Fruit fly (Drosophila melanogaster) whole organism, embryonic: ENCODE data around the gene ssp.

ENCODE experiments used
- Abd-B ChIP-seq: fragments of 200-800 bp; sonication (Bioruptor generic); optimal IDR thresholded peaks from 2 replicates; lab custom pipeline; 2018; ENCODE audit warnings: missing biosample characterization, mild to moderate bottlenecking, missing genetic modification characterization, moderate library complexity
- Asciz ChIP-seq: fragments of 200-800 bp; sonication (Bioruptor generic); optimal IDR thresholded peaks from 2 replicates; lab custom pipeline; 2017; ENCODE audit warnings: missing biosample characterization, mild to moderate bottlenecking, missing genetic modification characterization, missing genetic modification reagents
- Blimp-1 ChIP-seq: fragments of 200-800 bp; sonication (Bioruptor generic); optimal IDR thresholded peaks from 3 replicates; lab custom pipeline; 2018; ENCODE audit warnings: missing biosample characterization, missing genetic modification characterization, mild to moderate bottlenecking, moderate library complexity, missing genetic modification reagents
- BtbVII ChIP-seq: fragments of 200-800 bp; sonication (Bioruptor generic); optimal IDR thresholded peaks from 3 replicates; lab custom pipeline; 2017; ENCODE audit warnings: missing biosample characterization, mild to moderate bottlenecking, missing genetic modification characterization
- CG10321 ChIP-seq: fragments of 200-800 bp; sonication (Bioruptor generic); IDR thresholded peaks from 2 replicates; pipeline ENCODE4 v1.3.6; 2022; ENCODE audit warnings: missing biosample characterization, missing genetic modification characterization
- CG10654 ChIP-seq: fragments of 200-800 bp; sonication (Bioruptor generic); optimal IDR thresholded peaks from 2 replicates; lab custom pipeline; 2016; ENCODE audit warnings: missing biosample characterization, missing genetic modification characterization
- CG11093 ChIP-seq: fragments of 200-800 bp; sonication (Bioruptor generic); IDR thresholded peaks from 3 replicates; pipeline ENCODE4 v1.3.6; 2022; ENCODE audit warnings: missing biosample characterization, missing genetic modification characterization
- CG12071 ChIP-seq: fragments of 200-800 bp; sonication (Bioruptor generic); optimal IDR thresholded peaks from 3 replicates; lab custom pipeline; 2018; ENCODE audit warnings: missing biosample characterization, mild to moderate bottlenecking, missing genetic modification characterization
- CG1233 ChIP-seq: fragments of 200-800 bp; sonication (Bioruptor generic); optimal IDR thresholded peaks from 4 replicates; lab custom pipeline; 2018; ENCODE audit warnings: missing biosample characterization, mild to moderate bottlenecking, missing genetic modification characterization
- CG12391 ChIP-seq: fragments of 200-800 bp; sonication (Bioruptor generic); optimal IDR thresholded peaks from 3 replicates; lab custom pipeline; 2018; ENCODE audit warnings: missing biosample characterization, mild to moderate bottlenecking, missing genetic modification characterization, moderate library complexity
- CG13287 ChIP-seq: fragments of 200-800 bp; sonication (Bioruptor generic); IDR thresholded peaks from 2 replicates; pipeline ENCODE4 v1.3.6; 2022; ENCODE audit warnings: missing biosample characterization, missing genetic modification characterization; ENCODE audit not compliant: partially characterized antibody
- CG14050 ChIP-seq: fragments of 200-800 bp; sonication (Bioruptor generic); IDR thresholded peaks from 3 replicates; pipeline ENCODE4 v1.3.6; 2022; ENCODE audit warnings: missing biosample characterization, missing genetic modification characterization
- CG17328 ChIP-seq: fragments of 200-800 bp; sonication (Bioruptor generic); IDR thresholded peaks from 2 replicates; pipeline ENCODE4 v1.3.6; 2022; ENCODE audit warnings: missing biosample characterization, missing genetic modification characterization
- CG1792 ChIP-seq: fragments of 200-800 bp; sonication (Bioruptor generic); optimal IDR thresholded peaks from 2 replicates; lab custom pipeline; 2016; ENCODE audit warnings: missing biosample characterization, missing genetic modification characterization
- CG1832 ChIP-seq: fragments of 200-800 bp; sonication (Bioruptor generic); optimal IDR thresholded peaks from 2 replicates; lab custom pipeline; 2017; ENCODE audit warnings: missing biosample characterization, mild to moderate bottlenecking, missing genetic modification characterization, inconsistent platforms
- CG2116 ChIP-seq: fragments of 200-800 bp; sonication (Bioruptor generic); optimal IDR thresholded peaks from 3 replicates; lab custom pipeline; 2018; ENCODE audit warnings: missing biosample characterization, mild to moderate bottlenecking, missing genetic modification characterization
- CG2129 ChIP-seq: fragments of 200-800 bp; sonication (Bioruptor generic); IDR thresholded peaks from 2 replicates; pipeline ENCODE4 v1.3.6; 2022; ENCODE audit warnings: missing biosample characterization, missing genetic modification characterization; ENCODE audit not compliant: partially characterized antibody
- CG2678 ChIP-seq: fragments of 200-800 bp; sonication (Bioruptor generic); optimal IDR thresholded peaks from 3 replicates; lab custom pipeline; 2019; ENCODE audit warnings: missing biosample characterization, mild to moderate bottlenecking, missing genetic modification characterization, moderate library complexity
- CG2875 ChIP-seq: fragments of 200-800 bp; sonication (Bioruptor generic); optimal IDR thresholded peaks from 2 replicates; lab custom pipeline; 2017; ENCODE audit warnings: missing biosample characterization, mild to moderate bottlenecking, missing genetic modification characterization, missing genetic modification reagents
- CG3847 ChIP-seq: fragments of 200-800 bp; sonication (Bioruptor generic); IDR thresholded peaks from 2 replicates; pipeline ENCODE4 v1.3.6; 2022; ENCODE audit warnings: missing biosample characterization, missing genetic modification characterization
- CG4328 ChIP-seq: fragments of 200-800 bp; sonication (Bioruptor generic); optimal IDR thresholded peaks from 3 replicates; lab custom pipeline; 2017; ENCODE audit warnings: missing biosample characterization, missing genetic modification reagents, missing genetic modification characterization
- CG4424 ChIP-seq: fragments of 200-800 bp; sonication (Bioruptor generic); optimal IDR thresholded peaks from 3 replicates; lab custom pipeline; 2016; ENCODE audit warnings: missing biosample characterization, missing genetic modification characterization
- CG4707 ChIP-seq: fragments of 200-800 bp; sonication (Bioruptor generic); optimal IDR thresholded peaks from 2 replicates; lab custom pipeline; 2018; ENCODE audit warnings: missing biosample characterization, mild to moderate bottlenecking, missing genetic modification characterization, moderate library complexity
- CG7987 ChIP-seq: fragments of 200-800 bp; sonication (Bioruptor generic); optimal IDR thresholded peaks from 2 replicates; lab custom pipeline; 2018; ENCODE audit warnings: missing biosample characterization, mild to moderate bottlenecking, missing genetic modification characterization, moderate library complexity
- CG8089 ChIP-seq: fragments of 200-800 bp; sonication (Bioruptor generic); optimal IDR thresholded peaks from 3 replicates; lab custom pipeline; 2016; ENCODE audit warnings: missing biosample characterization, missing genetic modification characterization
- CG8924 ChIP-seq: fragments of 200-800 bp; optimal IDR thresholded peaks from 3 replicates; lab custom pipeline; 2019; ENCODE audit warnings: missing biosample characterization, mild to moderate bottlenecking, missing genetic modification characterization, moderate library complexity
- CG9727 ChIP-seq: fragments of 200-800 bp; sonication (Bioruptor generic); optimal IDR thresholded peaks from 3 replicates; lab custom pipeline; 2017; ENCODE audit warnings: missing biosample characterization, mild to moderate bottlenecking, missing genetic modification characterization
- Dfd ChIP-seq, 2 experiments: fragments of >200 bp; optimal IDR thresholded peaks; 2 replicates each; lab custom pipeline; 2017; ENCODE audit warnings: missing biosample characterization in 2 of 2, missing genetic modification characterization in 2 of 2
- Hand ChIP-seq: fragments of 200-800 bp; sonication (Bioruptor generic); optimal IDR thresholded peaks from 2 replicates; lab custom pipeline; 2017; ENCODE audit warnings: mild to moderate bottlenecking, missing biosample characterization, missing genetic modification reagents, missing genetic modification characterization
- Hr51 ChIP-seq, 2 experiments: fragments of 200-800 bp; sonication (Bioruptor generic); optimal IDR thresholded peaks; 2 replicates in 1 of 2; 3 replicates in 1 of 2; lab custom pipeline; 2016 to 2018; ENCODE audit warnings: missing biosample characterization in 2 of 2, missing genetic modification characterization in 2 of 2, mild to moderate bottlenecking in 1 of 2, moderate library complexity in 1 of 2
- MESR4 ChIP-seq: fragments of 200-800 bp; sonication (Bioruptor generic); optimal IDR thresholded peaks from 2 replicates; lab custom pipeline; 2018; ENCODE audit warnings: missing biosample characterization, mild to moderate bottlenecking, missing genetic modification characterization, moderate library complexity
- Oli ChIP-seq: fragments of 200-800 bp; sonication (Bioruptor generic); optimal IDR thresholded peaks from 2 replicates; lab custom pipeline; 2018; ENCODE audit warnings: missing biosample characterization, mild to moderate bottlenecking, missing genetic modification characterization, moderate library complexity
- Scr ChIP-seq: fragments of 200-800 bp; sonication (Bioruptor generic); IDR thresholded peaks from 2 replicates; pipeline ENCODE4 v1.3.6; 2022; ENCODE audit warnings: missing biosample characterization, missing genetic modification characterization; ENCODE audit not compliant: partially characterized antibody
- Six4 ChIP-seq: fragments of 200-800 bp; sonication (Bioruptor generic); optimal IDR thresholded peaks from 2 replicates; lab custom pipeline; 2016; ENCODE audit warnings: missing biosample characterization, missing genetic modification characterization
- Sry-δ ChIP-seq: fragments of 200-800 bp; sonication (Bioruptor generic); optimal IDR thresholded peaks from 2 replicates; lab custom pipeline; 2016; ENCODE audit warnings: missing biosample characterization, missing genetic modification characterization
- amos ChIP-seq: fragments of 200-800 bp; sonication (Bioruptor generic); IDR thresholded peaks from 2 replicates; pipeline ENCODE4 v1.3.6; 2022; ENCODE audit warnings: missing biosample characterization, missing genetic modification characterization; ENCODE audit not compliant: partially characterized antibody
- aop ChIP-seq: fragments of 200-800 bp; sonication (Bioruptor generic); IDR thresholded peaks from 2 replicates; pipeline ENCODE4 v1.3.6; 2022; ENCODE audit warnings: missing biosample characterization, missing genetic modification characterization
- chinmo ChIP-seq: fragments of 200-800 bp; sonication (Bioruptor generic); IDR thresholded peaks from 4 replicates; pipeline ENCODE4 v1.3.6; 2022; ENCODE audit warnings: missing biosample characterization, missing genetic modification characterization; ENCODE audit not compliant: partially characterized antibody
- da ChIP-seq: fragments of 200-800 bp; sonication (Bioruptor generic); optimal IDR thresholded peaks from 2 replicates; lab custom pipeline; 2016; ENCODE audit warnings: missing biosample characterization, missing genetic modification characterization
- fu2 ChIP-seq: fragments of 200-800 bp; sonication (Bioruptor generic); optimal IDR thresholded peaks from 2 replicates; lab custom pipeline; 2016; ENCODE audit warnings: missing biosample characterization, missing genetic modification characterization
- gce ChIP-seq: fragments of 200-800 bp; sonication (Bioruptor generic); IDR thresholded peaks from 3 replicates; pipeline ENCODE4 v1.3.6; 2022; ENCODE audit warnings: missing biosample characterization, missing genetic modification characterization
- jumu ChIP-seq: fragments of 200-800 bp; sonication (Bioruptor generic); optimal IDR thresholded peaks from 3 replicates; lab custom pipeline; 2016; ENCODE audit warnings: missing biosample characterization, missing genetic modification characterization
- luna ChIP-seq: fragments of 200-800 bp; sonication (Bioruptor generic); optimal IDR thresholded peaks from 2 replicates; lab custom pipeline; 2016; ENCODE audit warnings: missing biosample characterization, missing genetic modification characterization
- maf-S ChIP-seq: fragments of 200-800 bp; sonication (Bioruptor generic); optimal IDR thresholded peaks from 2 replicates; lab custom pipeline; 2016; ENCODE audit warnings: missing biosample characterization, missing genetic modification characterization
- mam ChIP-seq: fragments of 200-800 bp; sonication (Bioruptor generic); optimal IDR thresholded peaks from 3 replicates; lab custom pipeline; 2016; ENCODE audit warnings: missing biosample characterization, missing genetic modification characterization
- pita ChIP-seq: fragments of 200-800 bp; sonication (Bioruptor generic); optimal IDR thresholded peaks from 2 replicates; lab custom pipeline; 2017; ENCODE audit warnings: missing biosample characterization, mild to moderate bottlenecking, missing genetic modification characterization
- tio ChIP-seq: fragments of 200-800 bp; sonication (Bioruptor generic); optimal IDR thresholded peaks from 2 replicates; lab custom pipeline; 2017; ENCODE audit warnings: missing biosample characterization, missing genetic modification characterization, inconsistent platforms
- trh ChIP-seq: fragments of 200-800 bp; sonication (Bioruptor generic); optimal IDR thresholded peaks from 2 replicates; lab custom pipeline; 2016; ENCODE audit warnings: missing biosample characterization, missing genetic modification characterization
- tx ChIP-seq: fragments of 200-800 bp; sonication (Bioruptor generic); optimal IDR thresholded peaks from 2 replicates; lab custom pipeline; 2016; ENCODE audit warnings: missing biosample characterization, missing genetic modification characterization
- unpg ChIP-seq: fragments of 200-800 bp; sonication (Bioruptor generic); optimal IDR thresholded peaks from 3 replicates; lab custom pipeline; 2018; ENCODE audit warnings: missing biosample characterization, mild to moderate bottlenecking, missing genetic modification characterization, moderate library complexity

The ssp gene

DNA sequence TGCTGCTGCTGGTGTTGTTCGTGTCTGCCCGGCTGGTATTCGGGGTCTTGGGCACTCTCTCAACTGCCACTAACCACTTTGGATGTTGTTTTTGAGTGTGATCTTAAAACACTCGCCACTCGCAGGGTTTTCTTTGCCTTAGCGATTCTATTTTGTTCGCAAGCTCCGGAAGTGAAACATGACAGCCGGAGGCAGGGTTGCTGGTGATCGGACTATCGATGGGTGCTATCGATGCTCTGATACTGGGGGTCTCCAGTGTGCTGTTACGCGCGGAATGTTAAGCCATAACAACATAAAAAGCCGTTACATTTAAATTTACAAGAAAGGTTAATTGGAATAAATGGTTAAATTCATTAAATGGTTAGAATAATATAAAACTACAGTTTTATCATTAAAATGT lies 6.9 kb downstream of the ssp start, which contains the start of gene yps (continued):
- TF ChIP-seq CG1832 (GFP tag; lab: Kevin White, UChicago), result no peak
- peak; percentile 97 for TF ChIP-seq CG12071
- peak; percentile 95 for TF ChIP-seq CG2875 (GFP tag; lab: Kevin White, UChicago)
- TF ChIP-seq da (GFP tag; lab: Kevin White, UChicago), result peak; percentile 89
- peak; percentile 93 for TF ChIP-seq maf-S (GFP tag; lab: Kevin White, UChicago)
- no peak for TF ChIP-seq tio (GFP tag; lab: Kevin White, UChicago)
- TF ChIP-seq CG11093 (GFP tag; lab: Robert Waterston, UW), result 0 out of 3 replicates have a peak, but pooled peaks have one; percentile 8
- peak; percentile 83 to 95 for TF ChIP-seq Hr51 (GFP tag; optimal IDR thresholded peaks at IDR 0.05; lab: Kevin White, UChicago)
- TF ChIP-seq tx (GFP tag; lab: Kevin White, UChicago), result peak; percentile 69
- peak; percentile 94 for TF ChIP-seq CG12391 (tag; lab: Kevin White, UChicago)
- TF ChIP-seq CG10321 (GFP tag; lab: Robert Waterston, UW), result peak; percentile 82
- TF ChIP-seq amos (GFP tag; lab: Robert Waterston, UW), result peak; percentile 89
- peak; percentile 84 for TF ChIP-seq CG13287 (GFP tag; lab: Robert Waterston, UW)
- TF ChIP-seq CG2116, result peak; percentile 99
- TF ChIP-seq CG14050 (GFP tag; lab: Robert Waterston, UW), result peak; percentile 87
- TF ChIP-seq CG1233 (GFP tag; lab: Kevin White, UChicago), result peak; percentile 98
- TF ChIP-seq Abd-B (GFP tag; lab: Kevin White, UChicago), result no peak
- peak; percentile 89 for TF ChIP-seq Sry-δ (GFP tag; lab: Kevin White, UChicago)
- peak; percentile 70 for TF ChIP-seq jumu (GFP tag; lab: Kevin White, UChicago)
- peak; percentile 88 for TF ChIP-seq luna (GFP tag; lab: Kevin White, UChicago)
- no peak for TF ChIP-seq Dfd (GFP tag; optimal IDR thresholded peaks at IDR 0.05; lab: Kevin White, UChicago)
- peak; percentile 83 for TF ChIP-seq fu2 (GFP tag; lab: Kevin White, UChicago)
- TF ChIP-seq CG4707, result peak; percentile 96
- peak; percentile 95 for TF ChIP-seq Asciz (GFP tag; lab: Kevin White, UChicago)
- TF ChIP-seq MESR4 (GFP tag; lab: Kevin White, UChicago), result peak; percentile 98
- TF ChIP-seq BtbVII (GFP tag; lab: Kevin White, UChicago), result peak; percentile 96
- TF ChIP-seq CG3847 (GFP tag; lab: Robert Waterston, UW), result peak; percentile 87
- TF ChIP-seq CG4328 (GFP tag; lab: Kevin White, UChicago), result peak; percentile 97
- TF ChIP-seq pita (GFP tag; lab: Kevin White, UChicago), result no peak
- peak; percentile 92 for TF ChIP-seq CG4424 (GFP tag; lab: Kevin White, UChicago)
- TF ChIP-seq mam, result peak; percentile 77
- no peak for TF ChIP-seq chinmo (GFP tag; lab: Robert Waterston, UW)
- peak; percentile 91 for TF ChIP-seq CG1792 (GFP tag; lab: Kevin White, UChicago)
- TF ChIP-seq CG9727 (GFP tag; lab: Kevin White, UChicago), result peak; percentile 97
- peak; percentile 33; the same call in 1 of the 2 replicates for TF ChIP-seq CG2129 (GFP tag; lab: Robert Waterston, UW)
- no peak for TF ChIP-seq Blimp-1 (GFP tag; lab: Kevin White, UChicago)
- peak; percentile 79 for TF ChIP-seq Scr
- TF ChIP-seq CG7987 (GFP tag; lab: Kevin White, UChicago), result peak; percentile 100
- peak; percentile 90 for TF ChIP-seq Six4 (GFP tag; lab: Kevin White, UChicago)
- TF ChIP-seq CG8924 (tag; lab: Kevin White, UChicago), result peak; percentile 82
- peak; percentile 95; the same call in 2 of the 3 replicates for TF ChIP-seq gce (GFP tag; lab: Robert Waterston, UW)
- peak; percentile 93 for TF ChIP-seq trh
- peak; percentile 94 for TF ChIP-seq CG8089 (GFP tag; lab: Kevin White, UChicago)
- peak; percentile 42; the same call in 1 of the 2 replicates for TF ChIP-seq aop (GFP tag; lab: Robert Waterston, UW)
- peak; percentile 84 for TF ChIP-seq CG2678 (tag; lab: Kevin White, UChicago)
- peak; percentile 98 for TF ChIP-seq CG17328 (GFP tag; lab: Robert Waterston, UW)
- TF ChIP-seq CG10654 (GFP tag; lab: Kevin White, UChicago), result peak; percentile 92
- peak; percentile 81 for TF ChIP-seq Oli (tag; lab: Kevin White, UChicago)
- TF ChIP-seq Hand (GFP tag; lab: Kevin White, UChicago), result peak; percentile 89
- TF ChIP-seq unpg (GFP tag; lab: Kevin White, UChicago), result peak; percentile 91
